Worm (Caenorhabditis elegans) whole organism, dauer: ENCODE results near the gene vha-1.

Source experiments
- unc-62 ChIP-seq: sonication (generic microtip); optimal IDR thresholded peaks from 2 replicates; lab custom pipeline; 2017; ENCODE audit warnings: missing biosample characterization, missing genetic modification reagents, missing genetic modification characterization

Gene vha-1

ce11 chrIII:9789607-9790073, 8.6 kb downstream of the vha-1 start, which contains the start of gene R10E11.5:
Gene R10E11.5, minus strand, starts transcription at chrIII:9789657.
- no peak for TF ChIP-seq unc-62

ce11 chrIII:9793592-9794417, 12.8 kb downstream of the vha-1 start, which contains the start of the genes R10E11.9 and mcm-6:
Gene R10E11.9, minus strand, starts transcription at chrIII:9793642.
Gene mcm-6, plus strand, starts transcription at chrIII:9794367.
- TF ChIP-seq unc-62 = no peak

- TF ChIP-seq unc-62 = no peak
Measured at ce11 chrIII:9796448-9796847, 15.4 kb downstream of the vha-1 start, which contains the start of gene srxa-10. Gene srxa-10, minus strand, starts transcription at chrIII:9796548.

ce11 chrIII:9798478-9799157, 17.6 kb downstream of the vha-1 start, which contains the start of gene ZK632.2:
Gene ZK632.2, plus strand, starts transcription at chrIII:9799107.
- no peak for TF ChIP-seq unc-62

- no peak for TF ChIP-seq unc-62
Measured at ce11 chrIII:9802045-9802444, 21.0 kb downstream of the vha-1 start.

- TF ChIP-seq unc-62 = no peak
Measured at ce11 chrIII:9804997-9805610, 24.1 kb downstream of the vha-1 start, which contains the start of gene riok-3. Gene riok-3, minus strand, starts transcription at chrIII:9805011.

- no peak for TF ChIP-seq unc-62
Measured at ce11 chrIII:9806968-9807559, 26.0 kb downstream of the vha-1 start, which contains the start of gene ZK632.4. Gene ZK632.4, minus strand, starts transcription at chrIII:9807454.

- no peak for TF ChIP-seq unc-62
Measured at ce11 chrIII:9807560-9808046, 26.5 kb downstream of the vha-1 start.

ce11 chrIII:9808179-9808578, 27.1 kb downstream of the vha-1 start, which contains the start of gene gtap-2:
Gene gtap-2, plus strand, starts transcription at chrIII:9808544.
- TF ChIP-seq unc-62 = no peak

- TF ChIP-seq unc-62 = no peak
Measured at ce11 chrIII:9813146-9813545, 32.1 kb downstream of the vha-1 start, which contains the start of gene ZK632.14. Gene ZK632.14, plus strand, starts transcription at chrIII:9813446.

ce11 chrIII:9817087-9817612, 36.1 kb downstream of the vha-1 start, which contains the start of gene cnx-1:
Gene cnx-1, minus strand, starts transcription at chrIII:9817137.
- no peak for TF ChIP-seq unc-62

- no peak for TF ChIP-seq unc-62
Measured at ce11 chrIII:9817894-9818293, 36.8 kb downstream of the vha-1 start.

- TF ChIP-seq unc-62 = no peak
Measured at ce11 chrIII:9818763-9819162, 37.7 kb downstream of the vha-1 start, which contains the start of gene panl-3. Gene panl-3, plus strand, starts transcription at chrIII:9819056.

- no peak for TF ChIP-seq unc-62
Measured at ce11 chrIII:9822942-9823341, 41.9 kb downstream of the vha-1 start, which contains the start of gene arl-5. Gene arl-5, plus strand, starts transcription at chrIII:9823242.

ce11 chrIII:9823748-9824147, 42.7 kb downstream of the vha-1 start:
- TF ChIP-seq unc-62 = no peak
